Worm (Caenorhabditis elegans) whole organism, L4/young adult: ENCODE data around the gene tsg-101.

Experiments used
- W03F9.2 ChIP-seq: fragments of 150-350 bp; optimal IDR thresholded peaks from 2 replicates; lab custom pipeline; 2014; ENCODE audit warnings: missing biosample characterization, missing genetic modification characterization
- dao-5 ChIP-seq: sonication (generic microtip); optimal IDR thresholded peaks from 2 replicates; lab custom pipeline; 2016; ENCODE audit warnings: missing genotype, missing genetic modification characterization, moderate library complexity, missing compliant biosample characterization

DNA sequence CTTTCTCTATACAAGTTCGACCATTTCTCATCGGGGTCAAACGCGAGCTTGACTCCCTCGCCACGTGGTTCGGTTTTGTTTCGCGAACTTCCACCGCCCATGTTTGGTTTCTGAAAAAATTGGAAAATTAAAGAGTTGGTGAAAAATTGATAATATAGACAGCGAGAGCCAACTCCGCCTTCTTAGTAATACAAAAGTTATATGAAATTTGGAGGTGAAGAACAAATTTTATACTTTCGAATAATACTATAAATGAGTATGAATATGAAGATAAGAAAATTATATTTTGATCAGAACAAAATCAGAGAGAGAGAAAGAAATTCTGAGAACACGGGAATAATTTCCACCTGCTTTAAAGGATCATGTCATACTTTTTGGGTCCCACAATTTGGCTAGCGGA lies 43.0 kb upstream of the tsg-101 start, which contains the start of gene osm-9:
- TF ChIP-seq W03F9.2 (tag; lab: Kevin White, UChicago) (no peak), dao-5 (no peak)
